Fruit fly (Drosophila melanogaster): ENCODE measurements around the gene CG32681.

Gene CG32681

DNA sequence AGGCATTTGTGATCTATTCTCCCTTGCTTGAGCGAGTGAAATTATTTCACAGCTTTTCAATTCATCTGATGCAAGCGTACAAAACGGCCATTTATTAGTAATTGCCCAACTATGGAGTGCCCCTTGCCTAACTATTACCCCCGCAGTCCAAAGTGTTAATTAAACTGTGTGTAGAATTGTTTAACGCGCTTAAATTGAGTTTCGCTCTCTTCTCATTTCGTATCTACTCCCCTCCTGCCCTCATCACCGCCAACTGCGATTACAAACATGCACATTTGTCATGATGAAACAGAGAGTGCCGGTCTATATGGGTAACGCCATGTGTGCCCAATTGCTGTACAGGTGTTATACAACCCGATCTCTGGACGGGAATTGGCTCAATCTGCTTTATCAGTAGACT is 11.4 kb downstream of the CG32681 start:
- TF ChIP-seq insv (optimal IDR thresholded peaks at IDR 0.05) (no peak), psq (optimal IDR thresholded peaks at IDR 0.05) (no peak), Sin3A (optimal IDR thresholded peaks at IDR 0.05) (no peak), ttk (optimal IDR thresholded peaks at IDR 0.05) (no peak), Myc (optimal IDR thresholded peaks at IDR 0.05) (no peak), h (optimal IDR thresholded peaks at IDR 0.05) (no peak)

DNA sequence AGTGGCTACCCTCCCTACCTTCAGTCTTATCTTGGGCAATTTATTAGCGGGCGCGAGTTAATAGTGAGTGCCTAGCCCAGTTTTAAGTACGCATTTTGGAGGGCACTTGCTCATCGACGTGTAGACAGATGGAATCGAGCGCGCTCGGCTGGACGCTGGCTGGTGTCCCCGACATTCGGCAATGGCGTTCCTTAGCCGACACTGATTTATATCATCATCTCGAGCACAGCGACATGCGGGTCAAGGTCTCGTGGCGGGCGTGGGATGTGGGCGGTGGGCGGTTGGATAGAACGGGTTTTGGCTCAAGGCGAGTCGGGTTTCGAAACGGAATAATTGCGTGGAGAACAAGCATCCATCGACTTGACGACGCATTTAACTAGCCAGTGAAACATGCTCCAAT is 11.8 kb downstream of the CG32681 start:
- TF ChIP-seq Myc (optimal IDR thresholded peaks at IDR 0.05) (no peak), insv (optimal IDR thresholded peaks at IDR 0.05) (no peak), ttk (optimal IDR thresholded peaks at IDR 0.05) (no peak), psq (optimal IDR thresholded peaks at IDR 0.05) (no peak), h (optimal IDR thresholded peaks at IDR 0.05) (no peak), Sin3A (optimal IDR thresholded peaks at IDR 0.05) (no peak)

DNA sequence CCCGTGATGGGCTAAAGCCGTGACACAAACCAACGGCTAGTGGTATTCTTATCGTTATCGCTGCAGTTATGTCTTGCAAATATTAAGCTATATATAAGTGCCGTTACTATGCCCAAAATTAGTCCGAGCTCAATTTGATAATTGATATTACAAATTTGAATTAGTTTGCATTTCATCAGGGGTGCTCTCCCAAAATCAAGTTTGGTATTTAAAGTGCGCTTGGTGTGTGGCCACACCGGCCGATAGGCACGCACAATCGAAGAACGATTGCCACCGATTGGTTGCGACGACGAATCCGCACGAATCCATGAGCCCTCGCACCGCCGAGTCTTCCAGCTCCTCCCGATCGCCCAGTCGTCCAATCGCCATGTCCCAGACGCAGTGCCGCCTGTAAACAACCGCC is 13.3 kb downstream of the CG32681 start, which contains the start of gene CG17841:
Gene CG17841 (plus strand): TSS at position 252 of the 403 bp plus-strand sequence.
- TF ChIP-seq psq (optimal IDR thresholded peaks at IDR 0.05) = no peak
- TF ChIP-seq Myc (optimal IDR thresholded peaks at IDR 0.05) = no peak
- no peak for TF ChIP-seq insv (optimal IDR thresholded peaks at IDR 0.05)
- no peak for TF ChIP-seq Sin3A (optimal IDR thresholded peaks at IDR 0.05)
- no peak for TF ChIP-seq ttk (optimal IDR thresholded peaks at IDR 0.05)
- TF ChIP-seq h (optimal IDR thresholded peaks at IDR 0.05) = no peak

DNA sequence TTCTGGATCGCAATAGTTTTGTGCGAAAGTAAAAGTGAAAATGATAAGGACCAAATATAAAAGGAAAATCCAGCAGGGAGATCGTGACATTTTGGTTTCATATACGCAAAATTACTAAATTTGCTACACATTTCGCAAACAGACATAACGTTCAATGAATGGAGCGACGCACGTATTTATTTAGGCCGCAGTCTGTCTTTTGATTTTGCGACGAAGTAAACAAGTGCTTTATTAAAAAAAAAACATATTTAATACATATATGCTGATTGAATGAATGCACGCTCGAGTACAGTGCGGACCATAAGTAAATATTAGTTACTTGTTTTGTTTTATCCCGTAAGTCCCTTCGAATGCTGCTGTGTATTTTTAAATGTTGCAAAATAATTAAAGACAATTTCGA is 13.8 kb downstream of the CG32681 start, which contains the start of gene CG32679:
Gene CG32679 (minus strand): TSS at position 101 of the 400 bp plus-strand sequence.
- TF ChIP-seq ttk (optimal IDR thresholded peaks at IDR 0.05) (no peak), Sin3A (optimal IDR thresholded peaks at IDR 0.05) (no peak), psq (optimal IDR thresholded peaks at IDR 0.05) (no peak), insv (optimal IDR thresholded peaks at IDR 0.05) (no peak)

DNA sequence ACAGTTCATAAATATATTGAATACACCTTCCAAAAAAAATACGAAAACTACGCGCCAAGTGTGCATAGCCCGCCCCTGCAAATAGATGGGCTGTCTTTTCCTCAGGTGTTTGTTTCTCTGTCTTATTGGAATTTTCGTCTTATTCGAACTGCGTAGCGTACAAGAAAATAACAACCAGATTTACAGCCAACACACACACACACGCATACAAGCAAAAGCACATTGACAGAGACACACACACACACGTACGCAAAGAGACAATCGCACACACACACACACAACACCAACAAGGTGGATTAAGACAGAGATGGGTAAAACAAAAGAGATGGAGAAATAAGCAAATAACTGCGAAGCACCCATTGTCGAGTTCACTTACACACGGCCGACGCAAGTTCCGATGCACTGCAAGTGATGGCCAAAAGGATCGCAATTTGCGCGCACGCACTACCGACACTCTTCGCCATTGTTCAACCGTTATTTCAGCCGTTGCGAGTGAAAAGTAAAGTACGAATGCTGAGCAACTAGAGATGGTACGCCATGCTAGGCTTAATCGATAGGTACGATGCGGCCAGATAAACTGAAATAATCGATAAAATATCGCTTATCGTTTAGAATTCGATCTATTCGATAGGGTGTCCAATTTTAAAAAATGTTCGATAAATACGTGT is 15.3 kb downstream of the CG32681 start:
- no peak for TF ChIP-seq Sin3A (optimal IDR thresholded peaks at IDR 0.05)

DNA sequence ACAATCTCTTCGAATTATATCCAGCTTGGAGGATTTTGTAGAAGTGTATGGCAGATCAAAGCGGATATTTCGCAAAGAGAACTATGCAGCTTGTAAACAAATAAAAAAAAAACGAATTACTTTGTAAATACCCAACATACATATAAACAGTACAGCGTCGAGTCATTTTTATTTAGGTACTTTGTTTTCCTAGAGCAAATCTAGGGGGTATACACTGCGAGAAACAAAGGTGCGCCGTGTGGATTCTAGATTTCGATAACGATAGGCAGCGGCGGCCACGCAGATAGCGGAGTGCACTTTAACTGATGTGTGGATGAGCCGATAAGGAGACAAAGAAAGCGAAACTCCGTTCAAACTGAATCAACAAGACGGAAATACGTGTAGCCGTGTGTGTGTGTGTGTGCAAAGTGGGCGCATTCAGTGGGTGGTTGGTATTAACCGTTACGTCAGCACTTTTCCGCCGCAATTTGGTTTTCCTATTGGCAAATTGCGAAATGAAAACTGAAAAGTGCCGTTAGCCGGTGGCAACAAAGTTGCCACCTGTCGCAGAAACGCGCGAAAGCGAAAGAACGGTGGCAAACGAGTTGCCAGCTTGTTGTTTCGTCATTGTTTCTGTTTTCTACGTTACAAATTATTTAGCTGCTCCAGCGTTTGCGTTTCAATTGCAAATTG is 16.5 kb downstream of the CG32681 start:
- TF ChIP-seq Myc (optimal IDR thresholded peaks at IDR 0.05) (no peak), Sin3A (optimal IDR thresholded peaks at IDR 0.05) (no peak), ttk (optimal IDR thresholded peaks at IDR 0.05) (no peak), psq (optimal IDR thresholded peaks at IDR 0.05) (no peak), h (optimal IDR thresholded peaks at IDR 0.05) (no peak), insv (optimal IDR thresholded peaks at IDR 0.05) (no peak)

DNA sequence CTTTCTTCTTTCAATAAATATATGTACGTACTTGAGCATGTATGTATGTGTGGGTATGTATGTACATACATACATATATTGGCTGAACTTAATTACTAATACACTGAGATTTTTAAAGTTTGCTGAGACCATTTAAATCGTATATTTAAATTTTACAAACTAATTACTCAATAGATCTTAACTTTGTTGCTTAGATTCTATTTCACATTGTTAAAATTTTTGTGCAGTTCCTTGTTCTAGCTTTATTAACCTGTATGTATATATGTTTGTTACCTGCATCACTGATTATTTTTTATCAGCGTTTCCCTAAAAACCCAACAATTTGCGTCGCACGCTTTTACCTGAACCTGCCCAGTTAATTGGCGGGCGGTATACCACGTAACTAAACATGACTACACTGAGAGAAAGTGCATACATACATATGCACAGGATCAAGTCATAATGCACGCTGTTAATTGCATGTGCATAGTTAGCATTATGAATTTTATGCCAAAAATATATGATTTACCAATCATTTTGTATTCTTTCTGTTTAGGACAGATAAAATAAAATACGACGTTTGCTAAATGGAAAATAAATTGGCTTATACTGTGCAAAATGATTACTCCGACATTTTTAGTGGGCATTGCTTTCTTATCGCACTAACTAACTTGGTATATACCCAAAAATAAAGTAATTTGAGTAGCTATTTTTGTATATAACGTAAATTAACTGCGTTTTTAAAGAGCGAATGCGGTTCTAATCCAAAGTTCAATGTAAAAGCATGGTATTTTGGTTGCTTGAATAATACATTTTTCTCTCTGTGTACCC is 18.4 kb downstream of the CG32681 start:
- no peak for TF ChIP-seq insv (optimal IDR thresholded peaks at IDR 0.05)
- TF ChIP-seq ttk (optimal IDR thresholded peaks at IDR 0.05) = no peak
- no peak for TF ChIP-seq h (optimal IDR thresholded peaks at IDR 0.05)
- TF ChIP-seq Myc (optimal IDR thresholded peaks at IDR 0.05) = no peak
- no peak for TF ChIP-seq Sin3A (optimal IDR thresholded peaks at IDR 0.05)
- no peak for TF ChIP-seq psq (optimal IDR thresholded peaks at IDR 0.05)

DNA sequence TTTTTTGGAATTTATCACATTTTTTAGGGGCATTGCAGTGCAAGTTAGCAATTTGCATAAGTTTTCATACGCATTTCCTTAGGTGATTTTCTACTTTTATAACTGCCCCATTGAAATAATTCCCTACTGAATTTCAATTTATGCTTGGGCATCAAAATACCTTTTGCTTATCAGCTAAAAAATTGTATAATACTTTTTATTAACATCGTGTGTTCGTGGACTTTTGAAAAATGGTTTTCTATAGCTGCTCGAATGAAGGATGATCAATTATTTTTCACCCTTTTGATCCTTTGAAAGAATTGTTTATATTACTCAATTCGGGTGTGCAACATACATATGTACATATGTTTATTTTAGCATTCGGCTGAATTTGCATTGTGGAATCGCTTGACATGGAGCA is 19.0 kb downstream of the CG32681 start:
- TF ChIP-seq psq (optimal IDR thresholded peaks at IDR 0.05) (no peak), Sin3A (optimal IDR thresholded peaks at IDR 0.05) (no peak), Myc (optimal IDR thresholded peaks at IDR 0.05) (no peak), insv (optimal IDR thresholded peaks at IDR 0.05) (no peak), h (optimal IDR thresholded peaks at IDR 0.05) (no peak), ttk (optimal IDR thresholded peaks at IDR 0.05) (no peak)

DNA sequence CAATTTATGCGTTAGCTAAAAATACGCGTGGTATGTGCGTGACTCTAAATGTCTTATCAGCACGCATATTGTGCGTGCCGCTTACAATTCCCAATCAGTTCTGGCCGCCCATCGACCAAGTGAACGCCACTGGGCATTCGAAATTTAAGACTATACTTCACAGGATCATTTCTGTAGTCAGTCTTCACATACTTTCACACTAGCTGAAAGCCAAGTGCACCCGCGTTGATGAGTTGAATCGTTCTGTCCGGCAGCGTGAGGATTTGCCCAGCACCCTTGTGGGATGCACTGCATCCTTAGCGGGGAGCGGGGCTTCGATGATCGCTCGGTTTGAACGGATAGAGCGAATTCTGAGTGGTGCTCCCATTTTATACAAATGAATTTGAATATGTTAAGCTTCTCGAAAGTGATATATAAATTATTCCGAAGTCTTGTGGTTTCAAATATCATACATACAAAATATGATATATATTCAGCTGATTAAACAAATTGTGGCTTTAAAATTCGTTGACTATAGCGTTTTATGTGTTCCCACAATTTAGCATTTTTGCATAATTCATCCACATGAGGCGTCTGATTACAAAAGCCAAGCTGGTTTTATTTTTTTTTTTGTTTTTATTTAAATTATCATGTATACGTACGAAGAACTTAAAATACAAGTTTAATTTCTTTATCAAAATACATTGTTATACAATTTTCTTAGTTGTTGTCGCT is 33.0 kb downstream of the CG32681 start:
- TF ChIP-seq insv (optimal IDR thresholded peaks at IDR 0.05) = no peak
- no peak for TF ChIP-seq Myc (optimal IDR thresholded peaks at IDR 0.05)
- TF ChIP-seq ttk (optimal IDR thresholded peaks at IDR 0.05) = no peak
- no peak for TF ChIP-seq psq (optimal IDR thresholded peaks at IDR 0.05)
- no peak for TF ChIP-seq Sin3A (optimal IDR thresholded peaks at IDR 0.05)
- no peak for TF ChIP-seq h (optimal IDR thresholded peaks at IDR 0.05)

DNA sequence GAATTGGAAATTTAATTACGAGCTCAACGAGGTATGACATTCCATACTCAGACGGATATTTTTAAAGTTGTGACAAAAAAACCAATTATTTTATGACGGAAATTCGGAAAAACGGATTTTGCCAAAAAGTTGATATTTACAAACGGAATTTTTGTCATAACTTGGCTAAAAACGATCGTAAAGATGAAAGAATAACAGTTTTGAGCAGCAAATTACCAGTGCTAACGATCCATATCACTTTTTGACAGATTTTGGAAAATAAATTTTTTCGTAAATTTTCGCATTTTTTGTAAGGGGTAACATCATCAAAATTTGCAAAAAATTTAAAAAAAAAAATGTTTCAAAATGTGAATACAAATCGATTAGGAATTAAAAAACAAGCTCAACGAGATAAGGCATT is 40.7 kb downstream of the CG32681 start:
- no peak for TF ChIP-seq Sin3A (optimal IDR thresholded peaks at IDR 0.05)
- no peak for TF ChIP-seq ttk (optimal IDR thresholded peaks at IDR 0.05)
- no peak for TF ChIP-seq psq (optimal IDR thresholded peaks at IDR 0.05)
- TF ChIP-seq Myc (optimal IDR thresholded peaks at IDR 0.05) = no peak
- TF ChIP-seq h (optimal IDR thresholded peaks at IDR 0.05) = no peak
- no peak for TF ChIP-seq insv (optimal IDR thresholded peaks at IDR 0.05)

DNA sequence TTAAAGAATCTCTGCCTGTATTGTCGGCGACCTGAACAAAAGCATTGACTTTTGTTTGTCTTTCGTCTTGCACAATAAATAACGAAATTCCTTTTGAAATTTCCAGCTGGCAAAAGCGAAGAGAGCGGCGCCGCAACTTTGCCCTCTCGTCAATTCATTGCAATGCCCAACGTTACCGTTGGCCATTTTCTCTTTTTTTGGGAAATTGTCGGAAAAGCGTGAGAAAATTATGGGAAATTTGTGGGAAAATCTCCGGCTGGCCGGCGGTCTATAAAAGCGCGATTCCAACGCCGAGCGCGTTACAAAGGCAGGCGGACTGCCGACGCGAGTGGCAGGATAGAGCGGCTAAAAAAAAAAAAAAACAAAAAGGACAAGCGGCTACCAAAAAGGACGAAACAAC is 47.8 kb downstream of the CG32681 start, which contains the start of gene CG43740:
Gene CG43740 (plus strand): TSS at position 301 of the 400 bp plus-strand sequence.
- TF ChIP-seq ttk (optimal IDR thresholded peaks at IDR 0.05) (no peak), insv (optimal IDR thresholded peaks at IDR 0.05) (no peak), h (optimal IDR thresholded peaks at IDR 0.05) (no peak), psq (optimal IDR thresholded peaks at IDR 0.05) (no peak), Myc (optimal IDR thresholded peaks at IDR 0.05) (no peak), Sin3A (optimal IDR thresholded peaks at IDR 0.05) (no peak)
